Fruit fly (Drosophila melanogaster) whole organism, embryonic: ENCODE results near the gene DnaJ-H.

Source experiments
- B-H1 ChIP-seq: fragments of 200-800 bp; sonication (Bioruptor generic); IDR thresholded peaks from 3 replicates; pipeline ENCODE4 v1.3.6; 2022; ENCODE audit warnings: missing biosample characterization, missing genetic modification characterization
- CG1024 ChIP-seq: fragments of 200-800 bp; sonication (Bioruptor generic); IDR thresholded peaks from 2 replicates; pipeline ENCODE4 v1.3.6; 2022; ENCODE audit warnings: missing biosample characterization, missing genetic modification characterization
- CG11723 ChIP-seq: fragments of 200-800 bp; sonication (Bioruptor generic); optimal IDR thresholded peaks from 2 replicates; lab custom pipeline; 2017; ENCODE audit warnings: missing biosample characterization, mild to moderate bottlenecking, missing genetic modification characterization
- CG13775 ChIP-seq: fragments of 200-800 bp; sonication (Bioruptor generic); optimal IDR thresholded peaks from 3 replicates; lab custom pipeline; 2017; ENCODE audit warnings: missing biosample characterization, mild to moderate bottlenecking, missing genetic modification characterization
- CG14710 ChIP-seq: fragments of 200-800 bp; sonication (Bioruptor generic); optimal IDR thresholded peaks from 3 replicates; lab custom pipeline; 2019; ENCODE audit warnings: missing biosample characterization, mild to moderate bottlenecking, missing genetic modification characterization, moderate library complexity
- CG15073 ChIP-seq: fragments of 200-800 bp; sonication (Bioruptor generic); optimal IDR thresholded peaks from 2 replicates; lab custom pipeline; 2016; ENCODE audit warnings: missing biosample characterization, missing genetic modification characterization
- CG1647 ChIP-seq: fragments of 200-800 bp; sonication (Bioruptor generic); optimal IDR thresholded peaks from 3 replicates; lab custom pipeline; 2016; ENCODE audit warnings: missing biosample characterization, missing genetic modification characterization
- CG16813 ChIP-seq: fragments of 200-800 bp; sonication (Bioruptor generic); IDR thresholded peaks from 3 replicates; pipeline ENCODE4 v1.3.6; 2022; ENCODE audit warnings: missing biosample characterization, missing genetic modification characterization; ENCODE audit not compliant: partially characterized antibody
- CG17328 ChIP-seq: fragments of 200-800 bp; sonication (Bioruptor generic); IDR thresholded peaks from 2 replicates; pipeline ENCODE4 v1.3.6; 2022; ENCODE audit warnings: missing biosample characterization, missing genetic modification characterization
- CG18262 ChIP-seq: fragments of 200-800 bp; optimal IDR thresholded peaks from 3 replicates; lab custom pipeline; 2019; ENCODE audit warnings: missing biosample characterization, mild to moderate bottlenecking, missing genetic modification characterization, moderate library complexity
- CG30403 ChIP-seq: fragments of 200-800 bp; sonication (Bioruptor generic); optimal IDR thresholded peaks from 3 replicates; lab custom pipeline; 2016; ENCODE audit warnings: missing biosample characterization, missing genetic modification characterization
- CG3065 ChIP-seq: fragments of 200-800 bp; sonication (Bioruptor generic); optimal IDR thresholded peaks from 2 replicates; lab custom pipeline; 2016; ENCODE audit warnings: missing biosample characterization, missing genetic modification characterization
- CG33557 ChIP-seq: fragments of 200-800 bp; sonication (Bioruptor generic); optimal IDR thresholded peaks from 2 replicates; lab custom pipeline; 2019; ENCODE audit warnings: missing biosample characterization, mild to moderate bottlenecking, missing genetic modification characterization, moderate library complexity
- CG34224 ChIP-seq: fragments of 200-800 bp; sonication (Bioruptor generic); IDR thresholded peaks from 3 replicates; pipeline ENCODE4 v1.3.6; 2022; ENCODE audit warnings: missing biosample characterization, missing genetic modification characterization; ENCODE audit not compliant: partially characterized antibody
- CG34422 ChIP-seq: fragments of 200-800 bp; sonication (Bioruptor generic); IDR thresholded peaks from 3 replicates; pipeline ENCODE4 v1.3.6; 2022; ENCODE audit warnings: missing biosample characterization, missing genetic modification characterization
- CG4820 ChIP-seq: fragments of 200-800 bp; sonication (Bioruptor generic); optimal IDR thresholded peaks from 3 replicates; lab custom pipeline; 2016; ENCODE audit warnings: missing biosample characterization, missing genetic modification characterization
- CG6254 ChIP-seq: fragments of 200-800 bp; sonication (Bioruptor generic); optimal IDR thresholded peaks from 3 replicates; lab custom pipeline; 2017; ENCODE audit warnings: mild to moderate bottlenecking, missing biosample characterization, missing genetic modification reagents, missing genetic modification characterization
- CG6854 ChIP-seq: fragments of 200-800 bp; sonication (Bioruptor generic); optimal IDR thresholded peaks from 3 replicates; lab custom pipeline; 2017; ENCODE audit warnings: missing biosample characterization, mild to moderate bottlenecking, missing genetic modification characterization
- CG7357 ChIP-seq: fragments of 200-800 bp; sonication (Bioruptor generic); IDR thresholded peaks from 3 replicates; pipeline ENCODE4 v1.3.6; 2022; ENCODE audit warnings: missing biosample characterization, missing genetic modification characterization
- CG8478 ChIP-seq: fragments of >200 bp; optimal IDR thresholded peaks from 2 replicates; lab custom pipeline; 2018
- CG9797 ChIP-seq: fragments of 200-800 bp; sonication (Bioruptor generic); optimal IDR thresholded peaks from 3 replicates; lab custom pipeline; 2018; ENCODE audit warnings: missing biosample characterization, mild to moderate bottlenecking, missing genetic modification characterization
- Chrac-16 ChIP-seq: fragments of 200-800 bp; sonication (Bioruptor generic); optimal IDR thresholded peaks from 3 replicates; lab custom pipeline; 2016; ENCODE audit warnings: missing biosample characterization, missing genetic modification characterization
- D19A ChIP-seq: fragments of 200-800 bp; optimal IDR thresholded peaks from 3 replicates; lab custom pipeline; 2019; ENCODE audit warnings: missing biosample characterization, mild to moderate bottlenecking, missing genetic modification characterization, moderate library complexity
- ERR ChIP-seq: fragments of 200-800 bp; sonication (Bioruptor generic); optimal IDR thresholded peaks from 2 replicates; lab custom pipeline; 2016; ENCODE audit warnings: missing biosample characterization, missing genetic modification characterization
- Fer1 ChIP-seq: fragments of 200-800 bp; sonication (Bioruptor generic); optimal IDR thresholded peaks from 2 replicates; lab custom pipeline; 2017; ENCODE audit warnings: missing biosample characterization, mild to moderate bottlenecking, missing genetic modification characterization
- Gug ChIP-seq: fragments of 200-800 bp; sonication (Bioruptor generic); IDR thresholded peaks from 4 replicates; pipeline ENCODE4 v1.3.6; 2022; ENCODE audit warnings: missing biosample characterization, missing genetic modification characterization
- HHEX ChIP-seq: fragments of 200-800 bp; sonication (Bioruptor generic); optimal IDR thresholded peaks from 3 replicates; lab custom pipeline; 2017; ENCODE audit warnings: missing biosample characterization, mild to moderate bottlenecking, missing genetic modification characterization, missing genetic modification reagents
- HLH3B ChIP-seq: fragments of 200-800 bp; sonication (Bioruptor generic); IDR thresholded peaks from 2 replicates; pipeline ENCODE4 v1.3.6; 2022; ENCODE audit warnings: missing biosample characterization, missing genetic modification characterization
- Max ChIP-seq: fragments of 200-800 bp; sonication (Bioruptor generic); optimal IDR thresholded peaks from 2 replicates; lab custom pipeline; 2016; ENCODE audit warnings: missing biosample characterization, mild to moderate bottlenecking, missing genetic modification characterization
- Pdp1 ChIP-seq, 2 experiments: fragments of 200-800 bp; sonication (Bioruptor generic); optimal IDR thresholded peaks; 3 replicates each; lab custom pipeline; 2016; ENCODE audit warnings: missing biosample characterization in 2 of 2, missing genetic modification characterization in 2 of 2, mild to moderate bottlenecking in 1 of 2, moderate library complexity in 1 of 2
- Scr ChIP-seq: fragments of 200-800 bp; sonication (Bioruptor generic); IDR thresholded peaks from 2 replicates; pipeline ENCODE4 v1.3.6; 2022; ENCODE audit warnings: missing biosample characterization, missing genetic modification characterization; ENCODE audit not compliant: partially characterized antibody
- Stat92E ChIP-seq, 3 experiments: fragments of >200 bp in 2 of 3; fragments of 200-800 bp in 1 of 3; sonication (Bioruptor generic) in 1 of 3; optimal IDR thresholded peaks; 2 replicates each; lab custom pipeline; 2017 to 2019; ENCODE audit warnings: missing biosample characterization in 3 of 3, missing genetic modification characterization in 3 of 3, mild to moderate bottlenecking in 1 of 3, moderate library complexity in 1 of 3
- ab ChIP-seq: fragments of 200-800 bp; sonication (Bioruptor generic); optimal IDR thresholded peaks from 2 replicates; lab custom pipeline; 2016; ENCODE audit warnings: missing biosample characterization, missing genetic modification characterization
- aop ChIP-seq: fragments of 200-800 bp; sonication (Bioruptor generic); IDR thresholded peaks from 2 replicates; pipeline ENCODE4 v1.3.6; 2022; ENCODE audit warnings: missing biosample characterization, missing genetic modification characterization
- ara ChIP-seq: fragments of 200-800 bp; sonication (Bioruptor generic); IDR thresholded peaks from 2 replicates; pipeline ENCODE4 v1.3.6; 2022; ENCODE audit warnings: missing biosample characterization, missing genetic modification characterization
- az2 ChIP-seq: fragments of 200-800 bp; sonication (Bioruptor generic); optimal IDR thresholded peaks from 3 replicates; lab custom pipeline; 2016; ENCODE audit warnings: missing biosample characterization, missing genetic modification characterization
- bigmax ChIP-seq: fragments of 200-800 bp; sonication (Bioruptor generic); optimal IDR thresholded peaks from 2 replicates; lab custom pipeline; 2018; ENCODE audit warnings: missing biosample characterization, mild to moderate bottlenecking, missing genetic modification characterization
- crc ChIP-seq: fragments of 200-800 bp; sonication (Bioruptor generic); optimal IDR thresholded peaks from 2 replicates; lab custom pipeline; 2016; ENCODE audit warnings: missing biosample characterization, missing genetic modification characterization
- exex ChIP-seq: fragments of 200-800 bp; sonication (Bioruptor generic); optimal IDR thresholded peaks from 4 replicates; lab custom pipeline; 2018; ENCODE audit warnings: missing biosample characterization, mild to moderate bottlenecking, missing genetic modification characterization, moderate library complexity
- gem ChIP-seq: fragments of 200-800 bp; sonication (Bioruptor generic); optimal IDR thresholded peaks from 2 replicates; lab custom pipeline; 2019; ENCODE audit warnings: missing biosample characterization, mild to moderate bottlenecking, missing genetic modification characterization, moderate library complexity
- lmd ChIP-seq: fragments of 200-800 bp; sonication (Bioruptor generic); IDR thresholded peaks from 2 replicates; pipeline ENCODE4 v1.3.6; 2022; ENCODE audit warnings: missing biosample characterization, missing genetic modification characterization
- lov ChIP-seq, 2 experiments: fragments of 200-800 bp in 1 of 2; fragments of >200 bp in 1 of 2; sonication (Bioruptor generic) in 1 of 2; IDR thresholded peaks in 1 of 2; optimal IDR thresholded peaks in 1 of 2; 2 replicates in 1 of 2; 3 replicates in 1 of 2; pipeline versions ENCODE4 v1.3.6 to Lab custom; 2017 to 2022; ENCODE audit warnings: missing biosample characterization in 1 of 2, missing genetic modification characterization in 1 of 2
- nom ChIP-seq: fragments of 200-800 bp; sonication (Bioruptor generic); optimal IDR thresholded peaks from 2 replicates; lab custom pipeline; 2017; ENCODE audit warnings: missing biosample characterization, missing genetic modification characterization, mild to moderate bottlenecking, moderate library complexity, missing genetic modification reagents
- peb ChIP-seq: fragments of 200-800 bp; sonication (Bioruptor generic); IDR thresholded peaks from 2 replicates; pipeline ENCODE4 v1.3.6; 2022; ENCODE audit warnings: missing biosample characterization, missing genetic modification characterization
- pita ChIP-seq: fragments of 200-800 bp; sonication (Bioruptor generic); optimal IDR thresholded peaks from 2 replicates; lab custom pipeline; 2017; ENCODE audit warnings: missing biosample characterization, mild to moderate bottlenecking, missing genetic modification characterization
- sd ChIP-seq: fragments of 200-800 bp; sonication (Bioruptor generic); optimal IDR thresholded peaks from 3 replicates; lab custom pipeline; 2018; ENCODE audit warnings: missing biosample characterization, mild to moderate bottlenecking, missing genetic modification characterization, moderate library complexity
- sim ChIP-seq: fragments of 200-800 bp; sonication (Bioruptor generic); IDR thresholded peaks from 2 replicates; pipeline ENCODE4 v1.3.6; 2022; ENCODE audit warnings: missing biosample characterization, missing genetic modification characterization
- sna ChIP-seq: fragments of 200-800 bp; sonication (Bioruptor generic); IDR thresholded peaks from 2 replicates; pipeline ENCODE4 v1.3.6; 2022; ENCODE audit warnings: missing biosample characterization, missing genetic modification characterization; ENCODE audit not compliant: partially characterized antibody
- tio ChIP-seq: fragments of 200-800 bp; sonication (Bioruptor generic); optimal IDR thresholded peaks from 2 replicates; lab custom pipeline; 2017; ENCODE audit warnings: missing biosample characterization, missing genetic modification characterization, inconsistent platforms
- tx ChIP-seq: fragments of 200-800 bp; sonication (Bioruptor generic); optimal IDR thresholded peaks from 2 replicates; lab custom pipeline; 2016; ENCODE audit warnings: missing biosample characterization, missing genetic modification characterization

The DnaJ-H gene

DNA sequence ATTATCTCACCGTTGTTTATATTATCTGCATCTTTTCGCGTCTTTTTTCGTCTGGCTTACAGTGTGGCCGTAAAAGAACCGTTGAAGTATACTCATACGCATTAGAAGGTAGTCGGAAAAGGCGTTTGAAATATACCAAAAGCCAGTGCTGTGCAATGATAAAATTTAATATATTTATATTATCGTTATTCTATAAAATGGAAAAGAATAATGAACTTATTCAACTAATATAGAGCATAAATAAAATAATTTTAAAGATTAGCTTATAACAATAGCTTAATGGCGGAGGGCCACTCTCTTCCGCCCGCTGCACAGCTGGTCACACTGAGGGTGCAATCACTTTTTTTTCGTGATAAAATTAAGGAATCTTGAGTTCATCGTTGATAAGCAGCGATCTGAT, 26.0 kb upstream of the DnaJ-H start, which contains the start of the genes CG16974 and Edem2 (continued):
- TF ChIP-seq D19A (no peak), HHEX (GFP tag; lab: Kevin White, UChicago) (no peak), lmd (GFP tag; lab: Robert Waterston, UW) (peak; percentile 74), ab (GFP tag; lab: Kevin White, UChicago) (no peak), CG6254 (GFP tag; lab: Kevin White, UChicago) (no peak), nom (no peak), bigmax (GFP tag; lab: Kevin White, UChicago) (no peak), crc (GFP tag; lab: Kevin White, UChicago) (no peak), peb (GFP tag; lab: Robert Waterston, UW) (peak; percentile 56), CG4820 (GFP tag; lab: Kevin White, UChicago) (peak; percentile 64), Pdp1 (GFP tag; optimal IDR thresholded peaks at IDR 0.05; lab: Kevin White, UChicago) (peak in 1 of 2 experiments; percentile 39), CG11723 (no peak), gem (tag; lab: Kevin White, UChicago) (no peak), sim (GFP tag; lab: Robert Waterston, UW) (no peak), CG15073 (GFP tag; lab: Kevin White, UChicago) (no peak), lov (optimal IDR thresholded peaks at IDR 0.05; lab: Kevin White, UChicago) (no peak), lov (GFP tag; IDR thresholded peaks at IDR 0.05; lab: Robert Waterston, UW) (no peak), ara (GFP tag; lab: Robert Waterston, UW) (no peak), CG33557 (peak; percentile 52), HLH3B (GFP tag; lab: Robert Waterston, UW) (peak; percentile 76), Chrac-16 (GFP tag; lab: Kevin White, UChicago) (peak; percentile 82), tx (GFP tag; lab: Kevin White, UChicago) (no peak), CG18262 (tag; lab: Kevin White, UChicago) (no peak), CG13775 (GFP tag; lab: Kevin White, UChicago) (peak; percentile 79), B-H1 (GFP tag; lab: Robert Waterston, UW) (peak; percentile 59)

DNA sequence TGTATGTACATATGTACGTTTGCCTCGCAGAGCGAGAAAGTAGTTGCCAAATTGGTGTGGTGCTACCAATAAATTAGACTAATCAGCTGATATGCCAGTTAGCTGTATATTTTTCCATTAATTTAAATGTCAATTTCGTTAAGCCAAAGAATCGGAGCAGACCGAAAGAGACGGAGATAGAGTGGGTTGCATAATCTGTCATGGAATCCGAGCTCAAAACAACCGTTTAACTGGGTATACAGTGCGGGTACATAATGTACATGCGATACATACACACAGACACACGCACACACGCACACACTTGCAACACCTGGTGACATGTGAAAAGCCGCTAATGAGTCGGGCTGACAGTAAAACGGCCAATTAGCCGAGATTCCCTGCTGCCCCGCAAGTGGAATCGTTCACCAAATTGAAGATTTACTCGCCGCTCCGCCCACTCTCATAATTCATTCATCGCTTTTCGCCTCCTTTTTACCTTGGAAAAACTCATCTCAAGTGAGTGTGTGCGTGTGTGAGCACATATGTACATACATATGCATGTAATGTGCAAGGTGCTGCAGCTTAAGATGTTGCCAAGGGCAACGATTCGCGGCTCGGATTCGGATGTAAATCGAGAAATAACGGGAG, 25.3 kb upstream of the DnaJ-H start:
- TF ChIP-seq Scr (GFP tag; lab: Robert Waterston, UW) (no peak), CG9797 (no peak), CG34422 (GFP tag; lab: Robert Waterston, UW) (0 out of 3 replicates have a peak, but pooled peaks have one; percentile 45), CG7357 (GFP tag; lab: Robert Waterston, UW) (no peak), sna (GFP tag; lab: Robert Waterston, UW) (no peak), CG16813 (GFP tag; lab: Robert Waterston, UW) (no peak), CG30403 (GFP tag; lab: Kevin White, UChicago) (no peak), CG1647 (no peak), Max (GFP tag; lab: Kevin White, UChicago) (no peak), Pdp1 (GFP tag; optimal IDR thresholded peaks at IDR 0.05; lab: Kevin White, UChicago) (peak in 1 of 2 experiments; percentile 96), CG14710 (tag; lab: Kevin White, UChicago) (no peak), pita (no peak), az2 (no peak), Gug (GFP tag; lab: Robert Waterston, UW) (no peak), tio (GFP tag; lab: Kevin White, UChicago) (no peak), CG3065 (GFP tag; lab: Kevin White, UChicago) (no peak), sd (tag; lab: Kevin White, UChicago) (no peak), CG6854 (GFP tag; lab: Kevin White, UChicago) (no peak), ERR (no peak), CG1024 (GFP tag; lab: Robert Waterston, UW) (no peak), Stat92E (GFP tag; optimal IDR thresholded peaks at IDR 0.05; lab: Kevin White, UChicago) (no peak), aop (no peak), exex (no peak), CG17328 (GFP tag; lab: Robert Waterston, UW) (no peak), CG34224 (GFP tag; lab: Robert Waterston, UW) (no peak), Fer1 (GFP tag; lab: Kevin White, UChicago) (no peak), CG8478 (lab: Kevin White, UChicago) (peak; percentile 79)
